Fruit fly (Drosophila melanogaster): ENCODE data around the gene CG17261.

CG17261 gene

dm6 chr2L:2999113-2999512, 43.2 kb upstream of the CG17261 start, which contains the start of gene Ccdc85 (continued):
- TF ChIP-seq sob (GFP tag; IDR thresholded peaks at IDR 0.05) (no peak), CG1602 (GFP tag; optimal IDR thresholded peaks at IDR 0.05) (no peak), CG32772 (GFP tag; IDR thresholded peaks at IDR 0.05) (no peak), dm (GFP tag; optimal IDR thresholded peaks at IDR 0.05) (no peak), jigr1 (GFP tag; IDR thresholded peaks at IDR 0.05) (no peak), cato (GFP tag; optimal IDR thresholded peaks at IDR 0.05; ENCODE audit: borderline replicate concordance) (no peak), CG10366 (GFP tag; IDR thresholded peaks at IDR 0.05) (no peak), Nf-YB (GFP tag; optimal IDR thresholded peaks at IDR 0.05) (peak; percentile 18), CG10267 (tag; optimal IDR thresholded peaks at IDR 0.05) (peak; percentile 51), slbo (GFP tag; IDR thresholded peaks at IDR 0.05) (0 out of 2 replicates have a peak, but pooled peaks have one; percentile 13), CG13287 (GFP tag; IDR thresholded peaks at IDR 0.05; ENCODE audit: partially characterized antibody) (peak; percentile 96), mld (GFP tag; IDR thresholded peaks at IDR 0.05; ENCODE audit: partially characterized antibody) (peak; percentile 98), D (optimal IDR thresholded peaks at IDR 0.05) (no peak), D (GFP tag; optimal IDR thresholded peaks at IDR 0.05) (no peak), CG15514 (GFP tag; optimal IDR thresholded peaks at IDR 0.05) (peak; percentile 64), CG9932 (GFP tag; IDR thresholded peaks at IDR 0.05) (peak; percentile 6; the same call in 1 of the 2 replicates), ap (GFP tag; IDR thresholded peaks at IDR 0.05) (no peak), Sry-δ (GFP tag; optimal IDR thresholded peaks at IDR 0.05) (peak; percentile 95), Dad (GFP tag; optimal IDR thresholded peaks at IDR 0.05) (no peak), CG17829 (tag; optimal IDR thresholded peaks at IDR 0.05) (peak; percentile 44), Neu2 (GFP tag; optimal IDR thresholded peaks at IDR 0.05; ENCODE audit: borderline replicate concordance) (no peak), Oaz (GFP tag; IDR thresholded peaks at IDR 0.05) (0 out of 2 replicates have a peak, but pooled peaks have one; percentile 5), Usf (GFP tag; optimal IDR thresholded peaks at IDR 0.05) (no peak), CG11247 (GFP tag; IDR thresholded peaks at IDR 0.05) (no peak), wdn (GFP tag; IDR thresholded peaks at IDR 0.05) (no peak), Vsx1 (GFP tag; optimal IDR thresholded peaks at IDR 0.05) (no peak), chinmo (GFP tag; IDR thresholded peaks at IDR 0.05; ENCODE audit: partially characterized antibody) (peak; percentile 98), her (GFP tag; optimal IDR thresholded peaks at IDR 0.05) (peak; percentile 47), HLH4C (GFP tag; IDR thresholded peaks at IDR 0.05; ENCODE audit: partially characterized antibody) (peak; percentile 99), MESR4 (GFP tag; optimal IDR thresholded peaks at IDR 0.05) (peak; percentile 36), CG12659 (GFP tag; optimal IDR thresholded peaks at IDR 0.05) (peak; percentile 51), Myb (GFP tag; optimal IDR thresholded peaks at IDR 0.05) (peak; percentile 97), Blimp-1 (GFP tag; optimal IDR thresholded peaks at IDR 0.05) (peak; percentile 24), CHES-1-like (GFP tag; optimal IDR thresholded peaks at IDR 0.05) (peak; percentile 17), CG3065 (GFP tag; optimal IDR thresholded peaks at IDR 0.05) (no peak), cas (GFP tag; IDR thresholded peaks at IDR 0.05) (no peak), Ets65A (GFP tag) (no peak), bbx (GFP tag; IDR thresholded peaks at IDR 0.05; ENCODE audit: partially characterized antibody) (peak; percentile 99), Optix (GFP tag; IDR thresholded peaks at IDR 0.05) (no peak), NC2β (GFP tag; optimal IDR thresholded peaks at IDR 0.05) (peak; percentile 26), vnd (GFP tag; IDR thresholded peaks at IDR 0.05; ENCODE audit: partially characterized antibody) (peak; percentile 94), CG12299 (tag; optimal IDR thresholded peaks at IDR 0.05) (no peak), danr (GFP tag; IDR thresholded peaks at IDR 0.05) (no peak), CG30403 (GFP tag; optimal IDR thresholded peaks at IDR 0.05) (no peak), gt (GFP tag; IDR thresholded peaks at IDR 0.05) (no peak), CG10321 (GFP tag; IDR thresholded peaks at IDR 0.05) (no peak), CG2116 (GFP tag; optimal IDR thresholded peaks at IDR 0.05) (peak; percentile 88), grau (tag; optimal IDR thresholded peaks at IDR 0.05) (peak; percentile 17), CG32532 (GFP tag; IDR thresholded peaks at IDR 0.05) (peak; percentile 20; the same call in 1 of the 2 replicates), CG3995 (GFP tag; optimal IDR thresholded peaks at IDR 0.05) (peak; percentile 93), pnt (GFP tag; optimal IDR thresholded peaks at IDR 0.05) (no peak), CTCF (GFP tag; optimal IDR thresholded peaks at IDR 0.05) (no peak)
